Worm (Caenorhabditis elegans) whole organism, L1 larva: ENCODE data around the gene lpd-7.

Experiments
- F16B12.6 ChIP-seq: fragments of 150-350 bp; optimal IDR thresholded peaks from 2 replicates; lab custom pipeline; 2014; ENCODE audit warnings: missing biosample characterization, missing genetic modification characterization
- alr-1 ChIP-seq: fragments of 200-800 bp; sonication (Bioruptor generic); optimal IDR thresholded peaks from 2 replicates; lab custom pipeline; 2018; ENCODE audit warnings: borderline replicate concordance, mild to moderate bottlenecking, missing genetic modification characterization, missing compliant biosample characterization
- ceh-88 ChIP-seq: fragments of 200-800 bp; sonication (Bioruptor generic); IDR thresholded peaks from 2 replicates; pipeline ENCODE4 v1.3.6; 2022; ENCODE audit warnings: missing genetic modification characterization, missing compliant biosample characterization
- dsc-1 ChIP-seq: sonication (generic microtip); optimal IDR thresholded peaks from 2 replicates; lab custom pipeline; 2016; ENCODE audit warnings: mild to moderate bottlenecking, missing genetic modification characterization, missing compliant biosample characterization
- egl-27 ChIP-seq, 2 experiments: fragments of 150-350 bp in 1 of 2; sonication (generic microtip); optimal IDR thresholded peaks; 3 replicates each; lab custom pipeline; 2017 to 2018; ENCODE audit warnings: missing biosample characterization in 2 of 2, missing genetic modification characterization in 2 of 2, missing genetic modification reagents in 2 of 2
- elt-3 ChIP-seq, 6 experiments: fragments of 150-350 bp in 1 of 6; sonication (generic microtip); optimal IDR thresholded peaks; 2 replicates each; lab custom pipeline; 2017 to 2018; ENCODE audit warnings: missing biosample characterization in 6 of 6, missing genetic modification characterization in 6 of 6, inconsistent platforms in 1 of 6
- fkh-8 ChIP-seq: sonication (generic microtip); optimal IDR thresholded peaks from 2 replicates; lab custom pipeline; 2016; ENCODE audit warnings: mild to moderate bottlenecking, missing genetic modification characterization, missing compliant biosample characterization
- fos-1 ChIP-seq: fragments of 150-350 bp; optimal IDR thresholded peaks from 2 replicates; lab custom pipeline; 2014; ENCODE audit warnings: missing biosample characterization, missing genetic modification characterization
- hpl-2 ChIP-seq: fragments of 150-350 bp; optimal IDR thresholded peaks from 2 replicates; lab custom pipeline; 2014; ENCODE audit warnings: missing biosample characterization, missing genetic modification reagents, missing genetic modification characterization
- irx-1 ChIP-seq: sonication (generic microtip); optimal IDR thresholded peaks from 2 replicates; lab custom pipeline; 2016; ENCODE audit warnings: missing genetic modification characterization, missing compliant biosample characterization
- isw-1 ChIP-seq: fragments of 200-800 bp; sonication (Bioruptor generic); IDR thresholded peaks from 2 replicates; pipeline ENCODE4 v1.3.6; 2022; ENCODE audit warnings: missing genetic modification characterization, missing compliant biosample characterization
- jun-1 ChIP-seq: fragments of 150-350 bp; optimal IDR thresholded peaks from 2 replicates; lab custom pipeline; 2014; ENCODE audit warnings: missing biosample characterization, missing genetic modification reagents, missing genetic modification characterization
- lin-13 ChIP-seq: fragments of 150-350 bp; optimal IDR thresholded peaks from 2 replicates; lab custom pipeline; 2014; ENCODE audit warnings: missing biosample characterization, missing genetic modification reagents, missing genetic modification characterization
- lin-14 ChIP-seq: fragments of 200-800 bp; sonication (Bioruptor generic); optimal IDR thresholded peaks from 2 replicates; lab custom pipeline; 2018; ENCODE audit warnings: mild to moderate bottlenecking, missing genetic modification characterization, moderate library complexity, missing compliant biosample characterization
- lin-35 ChIP-seq, 2 experiments: fragments of 150-350 bp; optimal IDR thresholded peaks; 2 replicates each; lab custom pipeline; 2014; ENCODE audit warnings: missing biosample characterization in 2 of 2, missing genetic modification characterization in 2 of 2, missing genetic modification reagents in 2 of 2
- lir-3 ChIP-seq: sonication (generic microtip); optimal IDR thresholded peaks from 2 replicates; lab custom pipeline; 2016; ENCODE audit warnings: mild to moderate bottlenecking, missing genetic modification characterization, moderate library complexity, missing compliant biosample characterization; ENCODE audit not compliant: poor library complexity
- lsy-2 ChIP-seq, 2 experiments: fragments of 150-350 bp; optimal IDR thresholded peaks; 2 replicates each; lab custom pipeline; 2014; ENCODE audit warnings: missing biosample characterization in 2 of 2, missing genetic modification characterization in 2 of 2
- mdl-1 ChIP-seq, 2 experiments: fragments of 150-350 bp; optimal IDR thresholded peaks; 2 replicates each; lab custom pipeline; 2014 to 2017; ENCODE audit warnings: missing biosample characterization in 2 of 2, missing genetic modification characterization in 2 of 2, inconsistent platforms in 1 of 2
- mef-2 ChIP-seq: fragments of 150-350 bp; optimal IDR thresholded peaks from 2 replicates; lab custom pipeline; 2014; ENCODE audit warnings: missing biosample characterization, missing genetic modification characterization
- mep-1 ChIP-seq: fragments of 150-350 bp; optimal IDR thresholded peaks from 2 replicates; lab custom pipeline; 2014; ENCODE audit warnings: missing biosample characterization, missing genetic modification characterization
- nhr-12 ChIP-seq: sonication (generic microtip); optimal IDR thresholded peaks from 2 replicates; lab custom pipeline; 2017; ENCODE audit warnings: missing biosample characterization, missing genetic modification characterization
- nhr-20 ChIP-seq: sonication (generic microtip); optimal IDR thresholded peaks from 2 replicates; lab custom pipeline; 2016; ENCODE audit warnings: mild to moderate bottlenecking, missing genetic modification characterization, missing compliant biosample characterization
- nhr-71 ChIP-seq: sonication (generic microtip); optimal IDR thresholded peaks from 2 replicates; lab custom pipeline; 2016; ENCODE audit warnings: mild to moderate bottlenecking, missing genetic modification characterization, moderate library complexity, missing compliant biosample characterization
- nhr-90 ChIP-seq: sonication (generic microtip); optimal IDR thresholded peaks from 2 replicates; lab custom pipeline; 2016; ENCODE audit warnings: mild to moderate bottlenecking, missing genetic modification characterization, missing compliant biosample characterization; ENCODE audit not compliant: poor library complexity
- pag-3 ChIP-seq: sonication (generic microtip); optimal IDR thresholded peaks from 2 replicates; lab custom pipeline; 2017; ENCODE audit warnings: missing genetic modification characterization, mild to moderate bottlenecking, missing compliant biosample characterization, antibody characterized with exemption, borderline replicate concordance; ENCODE audit not compliant: insufficient read depth
- pax-3 ChIP-seq: fragments of 200-800 bp; sonication (Bioruptor generic); optimal IDR thresholded peaks from 2 replicates; lab custom pipeline; 2018; ENCODE audit warnings: mild to moderate bottlenecking, missing genetic modification characterization, moderate library complexity, missing compliant biosample characterization
- rnt-1 ChIP-seq: sonication (generic microtip); optimal IDR thresholded peaks from 2 replicates; lab custom pipeline; 2016; ENCODE audit warnings: mild to moderate bottlenecking, missing genetic modification characterization, moderate library complexity, missing compliant biosample characterization
- skn-1 ChIP-seq: fragments of 150-350 bp; optimal IDR thresholded peaks from 2 replicates; lab custom pipeline; 2014; ENCODE audit warnings: missing biosample characterization, missing genetic modification characterization
- swsn-7 ChIP-seq: sonication (generic microtip); optimal IDR thresholded peaks from 2 replicates; lab custom pipeline; 2016; ENCODE audit warnings: missing genetic modification characterization, missing compliant biosample characterization
- tbx-2 ChIP-seq: sonication (generic microtip); optimal IDR thresholded peaks from 2 replicates; lab custom pipeline; 2016; ENCODE audit warnings: missing genetic modification characterization, missing compliant biosample characterization
- tlp-1 ChIP-seq: fragments of 150-350 bp; optimal IDR thresholded peaks from 2 replicates; lab custom pipeline; 2014; ENCODE audit warnings: missing biosample characterization, missing genetic modification characterization
- unc-130 ChIP-seq: fragments of 150-350 bp; optimal IDR thresholded peaks from 2 replicates; lab custom pipeline; 2017; ENCODE audit warnings: missing biosample characterization, missing genetic modification characterization, inconsistent platforms
- unc-86 ChIP-seq: sonication (generic microtip); optimal IDR thresholded peaks from 2 replicates; lab custom pipeline; 2016; ENCODE audit warnings: missing genetic modification characterization, missing compliant biosample characterization
- vab-15 ChIP-seq: sonication (generic microtip); optimal IDR thresholded peaks from 2 replicates; lab custom pipeline; 2017; ENCODE audit warnings: missing genotype, mild to moderate bottlenecking, missing genetic modification characterization, missing compliant biosample characterization
- xbp-1 ChIP-seq: sonication (generic microtip); optimal IDR thresholded peaks from 2 replicates; lab custom pipeline; 2016; ENCODE audit warnings: missing genetic modification characterization, missing compliant biosample characterization
- zag-1 ChIP-seq: fragments of 150-350 bp; optimal IDR thresholded peaks from 2 replicates; lab custom pipeline; 2014; ENCODE audit warnings: missing biosample characterization, missing genetic modification characterization
- ztf-11 ChIP-seq, 2 experiments: sonication (generic microtip); optimal IDR thresholded peaks; 2 replicates each; lab custom pipeline; 2016 to 2017; ENCODE audit warnings: missing genetic modification characterization in 2 of 2, missing biosample characterization in 1 of 2, missing compliant biosample characterization in 1 of 2
- ztf-4 ChIP-seq: fragments of 150-350 bp; optimal IDR thresholded peaks from 2 replicates; lab custom pipeline; 2014; ENCODE audit warnings: missing biosample characterization, missing genetic modification characterization

lpd-7 gene

DNA sequence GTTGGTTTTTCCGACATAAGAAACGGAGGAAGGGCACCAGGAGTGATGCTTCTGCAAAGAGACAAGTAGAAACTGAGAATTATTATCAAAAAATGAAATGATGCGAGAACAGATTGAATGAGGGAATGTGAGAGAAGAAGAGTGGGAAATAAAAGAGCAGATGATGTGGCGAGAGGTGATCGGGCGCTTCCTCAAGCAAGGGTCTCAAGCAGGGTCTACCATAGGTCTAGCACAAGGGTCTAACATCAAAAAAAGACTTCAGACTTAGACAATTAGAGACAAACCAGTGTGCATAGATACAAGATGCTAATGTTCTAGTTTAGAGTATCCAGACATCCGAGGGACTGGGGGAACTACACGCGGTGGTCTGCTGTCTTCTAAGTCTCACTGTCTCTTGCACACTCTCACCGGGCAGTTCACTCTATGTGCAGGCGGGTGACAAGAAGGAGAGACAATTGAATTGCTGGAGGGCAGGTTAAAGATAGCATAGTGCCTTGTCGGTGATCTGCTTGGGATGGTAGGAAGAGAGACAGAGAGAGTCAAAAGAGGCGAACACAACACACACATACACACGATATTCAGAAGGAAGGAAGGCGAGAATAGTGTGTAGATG lies 3.0 kb upstream of the lpd-7 start, which contains the start of gene R13A5.7 (continued):
- TF ChIP-seq fkh-8: peak; percentile 87
- TF ChIP-seq lir-3: peak; percentile 48
- no peak for TF ChIP-seq ceh-88
- peak; percentile 75 for TF ChIP-seq jun-1
- TF ChIP-seq mep-1 (tag; lab: Kevin White, UChicago): peak; percentile 84
- no peak for TF ChIP-seq nhr-12
- no peak for TF ChIP-seq zag-1
- TF ChIP-seq skn-1 (tag; lab: Kevin White, UChicago): peak; percentile 22
- peak; percentile 66 to 80 for TF ChIP-seq lin-35 (GFP tag; optimal IDR thresholded peaks at IDR 0.05; lab: Kevin White, UChicago)
- peak; percentile 83 for TF ChIP-seq nhr-20 (tag; lab: Kevin White, UChicago)
- TF ChIP-seq nhr-90 (tag; lab: Kevin White, UChicago): peak; percentile 59
- TF ChIP-seq rnt-1 (tag; lab: Kevin White, UChicago): peak; percentile 76
- TF ChIP-seq tbx-2: peak; percentile 77
- peak; percentile 83 for TF ChIP-seq swsn-7
- TF ChIP-seq egl-27 (tag; optimal IDR thresholded peaks at IDR 0.05; lab: Kevin White, UChicago): peak; percentile 25 to 61
- peak; percentile 47 for TF ChIP-seq fos-1 (tag; lab: Kevin White, UChicago)
- no peak for TF ChIP-seq alr-1 (tag; lab: Kevin White, UChicago)
- TF ChIP-seq unc-130 (tag; lab: Kevin White, UChicago): no peak
- TF ChIP-seq vab-15 (tag; lab: Kevin White, UChicago): no peak
- no peak for TF ChIP-seq pag-3 (tag; lab: Kevin White, UChicago)
- TF ChIP-seq tlp-1 (tag; lab: Kevin White, UChicago): no peak
- peak; percentile 59 for TF ChIP-seq dsc-1
- TF ChIP-seq hpl-2 (GFP tag; lab: Kevin White, UChicago): no peak
- TF ChIP-seq xbp-1 (tag; lab: Kevin White, UChicago): peak; percentile 85
- TF ChIP-seq F16B12.6 (tag; lab: Kevin White, UChicago): peak; percentile 57
- TF ChIP-seq elt-3 (tag; optimal IDR thresholded peaks at IDR 0.05; lab: Kevin White, UChicago): peak in 1 of 6 experiments; percentile 20
- TF ChIP-seq, all 84 proteins: peak for 50

DNA sequence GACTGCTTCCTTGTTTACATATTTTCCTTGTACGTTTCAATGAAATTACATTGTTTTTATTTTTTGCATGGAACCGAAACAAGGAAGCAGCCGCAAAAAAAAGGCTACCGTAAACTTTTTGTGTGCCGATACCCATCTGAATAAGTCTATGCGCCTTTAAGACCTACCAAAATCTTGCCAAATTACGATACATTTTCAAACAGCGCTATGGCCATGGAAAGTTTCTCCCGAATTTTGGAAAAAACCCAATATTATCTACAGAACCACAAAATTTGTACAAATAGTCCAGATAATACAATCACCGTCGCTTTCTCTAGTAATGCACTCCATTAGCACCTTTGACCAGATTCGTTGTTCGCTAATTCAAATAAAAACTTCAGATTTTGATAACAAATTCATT lies 1.4 kb upstream of the lpd-7 start:
- TF ChIP-seq unc-130 (tag; lab: Kevin White, UChicago) (no peak), lsy-2 (tag; optimal IDR thresholded peaks at IDR 0.05; lab: Kevin White, UChicago) (peak in 1 of 2 experiments; percentile 22)
- TF ChIP-seq, all 84 proteins: peak for 1

DNA sequence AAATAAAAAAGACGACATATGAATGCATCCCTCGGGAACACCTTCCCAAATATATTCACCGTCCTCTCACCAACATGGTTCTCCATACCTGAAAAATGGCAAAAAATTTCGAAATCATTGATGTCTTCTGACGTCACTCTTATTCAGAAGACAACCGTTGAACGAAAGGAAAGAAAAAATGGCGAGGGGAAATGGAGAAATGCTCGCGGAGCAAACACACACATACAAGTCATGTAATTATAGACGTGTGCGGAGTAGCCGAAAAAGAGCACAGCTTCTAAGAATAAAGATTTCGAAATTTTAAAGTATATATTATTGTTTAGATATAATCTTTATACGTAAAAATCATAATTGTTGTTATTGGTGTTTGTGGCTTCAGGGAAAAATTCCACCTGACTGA lies 6.2 kb downstream of the lpd-7 start, which contains the start of gene mfsd-6:
Gene mfsd-6, minus strand, starts transcription at position 88 of the 400 bp plus-strand sequence.
- peak; percentile 48 for TF ChIP-seq nhr-71 (tag; lab: Kevin White, UChicago)
- TF ChIP-seq pax-3 (tag; lab: Kevin White, UChicago): peak; percentile 19
- TF ChIP-seq unc-86 (tag; lab: Kevin White, UChicago): no peak
- peak in 1 of 2 experiments; percentile 3 for TF ChIP-seq lsy-2 (tag; optimal IDR thresholded peaks at IDR 0.05; lab: Kevin White, UChicago)
- TF ChIP-seq lin-14 (GFP tag; lab: Kevin White, UChicago): peak; percentile 54
- TF ChIP-seq ztf-11 (tag; optimal IDR thresholded peaks at IDR 0.05; lab: Kevin White, UChicago): no peak
- TF ChIP-seq irx-1: no peak
- TF ChIP-seq lin-13: no peak
- no peak for TF ChIP-seq mdl-1 (tag; optimal IDR thresholded peaks at IDR 0.05; lab: Kevin White, UChicago)
- no peak for TF ChIP-seq lin-35 (GFP tag; optimal IDR thresholded peaks at IDR 0.05; lab: Kevin White, UChicago)
- no peak for TF ChIP-seq isw-1
- peak; percentile 12 for TF ChIP-seq skn-1 (tag; lab: Kevin White, UChicago)
- TF ChIP-seq mef-2: no peak
- TF ChIP-seq fkh-8: peak; percentile 43
- TF ChIP-seq ztf-4: peak; percentile 30
